Fruit fly (Drosophila melanogaster): ENCODE results near the gene RpS4.
A peak's percentile ranks its signal among the peaks of the same experiment; 100 is the strongest.

The RpS4 gene

DNA sequence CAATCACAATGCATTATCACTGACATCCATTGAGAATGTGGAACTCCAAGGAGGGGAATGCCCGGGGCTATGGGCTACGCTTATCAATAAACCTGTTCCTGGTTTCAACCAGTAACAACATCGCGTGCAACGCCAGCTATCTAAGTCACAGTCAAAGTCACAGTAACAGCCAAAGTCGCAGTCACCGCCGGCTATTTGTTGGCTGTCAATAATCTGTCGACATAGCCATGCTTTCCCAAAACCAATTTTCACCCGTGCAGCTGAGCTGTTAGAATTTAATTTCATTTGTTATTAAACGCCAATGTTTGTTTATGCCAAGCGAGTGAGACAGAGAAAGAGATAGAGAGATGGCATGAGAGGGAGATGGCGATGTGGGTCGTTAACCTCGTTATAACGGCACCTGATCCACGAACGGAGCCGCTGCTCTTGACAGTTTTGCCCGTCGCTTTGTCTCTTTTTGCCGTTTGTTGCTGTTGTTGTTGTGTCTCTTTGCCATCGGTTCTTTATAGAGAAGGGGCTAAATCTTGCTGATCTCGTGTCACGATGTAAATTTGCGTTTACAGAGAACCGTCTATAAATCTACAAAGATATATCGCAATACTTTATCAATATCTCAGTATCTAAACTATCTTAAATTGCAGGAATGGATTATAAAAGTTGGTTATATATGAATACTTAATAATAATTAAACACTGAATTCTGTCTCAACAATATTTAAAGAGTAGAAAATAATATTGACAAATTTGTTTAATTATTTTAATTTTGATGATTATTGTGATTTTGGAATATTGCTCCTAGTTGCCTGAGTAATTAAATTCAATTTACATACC, 9.3 kb upstream of the RpS4 start (continued):
- TF ChIP-seq crc (GFP tag; optimal IDR thresholded peaks at IDR 0.05), result no peak
- no peak for TF ChIP-seq klu (GFP tag; IDR thresholded peaks at IDR 0.05)
- peak; percentile 16 for TF ChIP-seq sqz (GFP tag; optimal IDR thresholded peaks at IDR 0.05)
- TF ChIP-seq Mes4 (GFP tag; optimal IDR thresholded peaks at IDR 0.05), result no peak
- TF ChIP-seq Usf (GFP tag; optimal IDR thresholded peaks at IDR 0.05), result no peak
- peak; percentile 2 for TF ChIP-seq CG2875 (GFP tag; optimal IDR thresholded peaks at IDR 0.05)
- TF ChIP-seq CG12769 (tag; optimal IDR thresholded peaks at IDR 0.05), result peak; percentile 21
- no peak for TF ChIP-seq CG12744 (GFP tag; optimal IDR thresholded peaks at IDR 0.05)
- no peak for TF ChIP-seq Vsx1 (GFP tag; optimal IDR thresholded peaks at IDR 0.05)
- peak; percentile 13 for TF ChIP-seq dm (GFP tag; optimal IDR thresholded peaks at IDR 0.05)
- peak; percentile 39 for TF ChIP-seq CG11504 (tag; optimal IDR thresholded peaks at IDR 0.05)
- no peak for TF ChIP-seq Dip2 (GFP tag; IDR thresholded peaks at IDR 0.05)
- TF ChIP-seq Blimp-1 (GFP tag; optimal IDR thresholded peaks at IDR 0.05), result peak; percentile 62
- TF ChIP-seq CG9437 (GFP tag; optimal IDR thresholded peaks at IDR 0.05), result peak; percentile 40
- TF ChIP-seq Elba2 (GFP tag; optimal IDR thresholded peaks at IDR 0.05), result no peak
- no peak for TF ChIP-seq grn (GFP tag; optimal IDR thresholded peaks at IDR 0.05)
- TF ChIP-seq mam (GFP tag; optimal IDR thresholded peaks at IDR 0.05), result no peak
- TF ChIP-seq CG34376 (GFP tag; optimal IDR thresholded peaks at IDR 0.05), result no peak
- TF ChIP-seq caup (GFP tag; optimal IDR thresholded peaks at IDR 0.05; ENCODE audit: severe bottlenecking), result no peak
- TF ChIP-seq CG8478 (optimal IDR thresholded peaks at IDR 0.05), result no peak
- TF ChIP-seq CG9876 (GFP tag; optimal IDR thresholded peaks at IDR 0.05), result no peak
- TF ChIP-seq CkIIα-i1 (GFP tag; IDR thresholded peaks at IDR 0.05), result no peak
- TF ChIP-seq CG33557 (GFP tag; optimal IDR thresholded peaks at IDR 0.05), result peak; percentile 5
- no peak for TF ChIP-seq Optix (GFP tag; IDR thresholded peaks at IDR 0.05)
- TF ChIP-seq CG17385 (GFP tag; optimal IDR thresholded peaks at IDR 0.05), result no peak
- no peak for TF ChIP-seq wor (GFP tag; IDR thresholded peaks at IDR 0.05)
- TF ChIP-seq CG13624 (GFP tag; optimal IDR thresholded peaks at IDR 0.05), result no peak
- no peak for TF ChIP-seq CG1792 (GFP tag; optimal IDR thresholded peaks at IDR 0.05)
- no peak for TF ChIP-seq CG8388 (GFP tag; optimal IDR thresholded peaks at IDR 0.05)
- no peak for TF ChIP-seq CG11695 (GFP tag; IDR thresholded peaks at IDR 0.05)
- no peak for TF ChIP-seq CG6272 (GFP tag; IDR thresholded peaks at IDR 0.05)
- no peak for TF ChIP-seq Taf1 (GFP tag; IDR thresholded peaks at IDR 0.05)
- no peak for TF ChIP-seq ro (GFP tag; IDR thresholded peaks at IDR 0.05)
- TF ChIP-seq seq (GFP tag; IDR thresholded peaks at IDR 0.05), result no peak
- peak; percentile 69 for TF ChIP-seq CG7745 (tag; optimal IDR thresholded peaks at IDR 0.05)
- TF ChIP-seq gcm (GFP tag; optimal IDR thresholded peaks at IDR 0.05), result no peak
- no peak for TF ChIP-seq trh (GFP tag; optimal IDR thresholded peaks at IDR 0.05)
- TF ChIP-seq Oli (tag; optimal IDR thresholded peaks at IDR 0.05), result no peak
- peak; percentile 22 for TF ChIP-seq CG4424 (GFP tag; optimal IDR thresholded peaks at IDR 0.05)
- peak; percentile 29; the same call in 1 of the 3 replicates for TF ChIP-seq knrl (GFP tag; IDR thresholded peaks at IDR 0.05; ENCODE audit: partially characterized antibody)
- peak; percentile 84 for TF ChIP-seq CG4360 (GFP tag; IDR thresholded peaks at IDR 0.05)
- TF ChIP-seq MESR4 (GFP tag; optimal IDR thresholded peaks at IDR 0.05), result no peak
- TF ChIP-seq CG8944 (GFP tag; optimal IDR thresholded peaks at IDR 0.05), result no peak
- no peak for TF ChIP-seq CG11093 (GFP tag; IDR thresholded peaks at IDR 0.05)
- TF ChIP-seq CG10565 (GFP tag; optimal IDR thresholded peaks at IDR 0.05), result no peak
- TF ChIP-seq dmrt99B (tag; optimal IDR thresholded peaks at IDR 0.05), result no peak
- TF ChIP-seq HLHmδ (GFP tag; optimal IDR thresholded peaks at IDR 0.05), result peak; percentile 63
- TF ChIP-seq CG17612 (GFP tag; IDR thresholded peaks at IDR 0.05), result no peak
- no peak for TF ChIP-seq br (optimal IDR thresholded peaks at IDR 0.05)
- no peak for TF ChIP-seq ftz-f1 (GFP tag; optimal IDR thresholded peaks at IDR 0.05)
- TF ChIP-seq h (optimal IDR thresholded peaks at IDR 0.05), result no peak
- no peak for TF ChIP-seq yki (optimal IDR thresholded peaks at IDR 0.05)
